Fruit fly (Drosophila melanogaster): Measurements from ENCODE around the gene CG5958.

- TF ChIP-seq tj (GFP tag; optimal IDR thresholded peaks at IDR 0.05): no peak
- no peak for TF ChIP-seq CG11617 (GFP tag; optimal IDR thresholded peaks at IDR 0.05)
These were observed 34.8 kb downstream of the CG5958 start, which contains the start of gene CG5160 for dm6 chr2L:7398528-7398927.
